Fruit fly (Drosophila melanogaster): ENCODE data around the gene obst-A.
"Not testable (repeated sequence)": the region's sequence is repeated elsewhere in the genome, so short reads cannot be mapped to it uniquely, and the experiment has no call there.

DNA sequence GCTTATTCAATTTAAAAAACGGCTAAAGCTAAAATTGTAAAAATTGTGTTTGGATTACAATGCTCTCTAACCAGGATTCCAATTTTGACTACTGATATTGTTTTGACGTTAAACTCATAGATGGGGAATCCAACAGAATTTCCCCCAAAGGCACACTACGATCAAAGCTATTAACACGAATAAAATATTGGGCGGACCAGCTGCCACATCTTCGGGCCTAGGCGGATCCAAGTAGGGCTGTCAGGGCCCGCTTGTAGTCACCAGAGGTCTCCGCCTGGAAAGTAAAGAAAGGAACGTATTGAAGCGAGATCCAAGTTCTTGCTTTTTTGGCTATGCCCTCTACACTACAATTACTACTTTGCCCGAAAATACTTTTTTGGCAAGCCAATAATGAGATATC, 14.7 kb upstream of the obst-A start, which contains the start of gene Sdic4:
- TF ChIP-seq Sox102F (GFP tag; optimal IDR thresholded peaks at IDR 0.05); CG32006 (GFP tag; optimal IDR thresholded peaks at IDR 0.05); pdm3 (GFP tag; optimal IDR thresholded peaks at IDR 0.05); CG6808 (GFP tag; optimal IDR thresholded peaks at IDR 0.05); eg (GFP tag; IDR thresholded peaks at IDR 0.05); esn (GFP tag; optimal IDR thresholded peaks at IDR 0.05); CG10669 (GFP tag; optimal IDR thresholded peaks at IDR 0.05); acj6 (GFP tag; optimal IDR thresholded peaks at IDR 0.05); CG6163 (GFP tag; IDR thresholded peaks at IDR 0.05): not testable (repeated sequence)

All from whole organism, prepupa.